Worm (Caenorhabditis elegans) whole organism, L3 larva: ENCODE results near the gene Y39B6A.42.

ENCODE experiments used
- ama-1 ChIP-seq: fragments of 150-350 bp; optimal IDR thresholded peaks from 2 replicates; lab custom pipeline; 2018
- elt-3 ChIP-seq, 3 experiments: fragments of 150-350 bp in 1 of 3; sonication (generic microtip) in 2 of 3; optimal IDR thresholded peaks; 2 replicates in 2 of 3; 4 replicates in 1 of 3; lab custom pipeline; 2014 to 2017; ENCODE audit warnings: missing biosample characterization in 3 of 3, missing genetic modification characterization in 3 of 3
- fkh-10 ChIP-seq: sonication (generic microtip); optimal IDR thresholded peaks from 2 replicates; lab custom pipeline; 2017; ENCODE audit warnings: missing biosample characterization, missing genetic modification reagents, missing genetic modification characterization
- jun-1 ChIP-seq: fragments of 150-350 bp; optimal IDR thresholded peaks from 2 replicates; lab custom pipeline; 2014; ENCODE audit warnings: missing biosample characterization, missing genetic modification reagents, missing genetic modification characterization
- nhr-77 ChIP-seq: fragments of 150-350 bp; optimal IDR thresholded peaks from 2 replicates; lab custom pipeline; 2014; ENCODE audit warnings: missing biosample characterization, missing genetic modification characterization
- snpc-4 ChIP-seq: fragments of 150-350 bp; optimal IDR thresholded peaks from 2 replicates; lab custom pipeline; 2014; ENCODE audit warnings: missing biosample characterization, missing genetic modification characterization

- TF ChIP-seq fkh-10 (GFP tag; lab: Kevin White, UChicago) (no peak), nhr-77 (tag; lab: Kevin White, UChicago) (no peak), snpc-4 (tag; lab: Kevin White, UChicago) (no peak), jun-1 (tag; lab: Kevin White, UChicago) (no peak), ama-1 (lab: Kevin White, UChicago) (no peak), elt-3 (tag; optimal IDR thresholded peaks at IDR 0.05; lab: Kevin White, UChicago) (no peak)
These were observed 38.7 kb downstream of the Y39B6A.42 start for ce11 chrV:18930748-18931147.
